Worm (Caenorhabditis elegans): ENCODE results near the gene osm-10.

Gene osm-10

DNA sequence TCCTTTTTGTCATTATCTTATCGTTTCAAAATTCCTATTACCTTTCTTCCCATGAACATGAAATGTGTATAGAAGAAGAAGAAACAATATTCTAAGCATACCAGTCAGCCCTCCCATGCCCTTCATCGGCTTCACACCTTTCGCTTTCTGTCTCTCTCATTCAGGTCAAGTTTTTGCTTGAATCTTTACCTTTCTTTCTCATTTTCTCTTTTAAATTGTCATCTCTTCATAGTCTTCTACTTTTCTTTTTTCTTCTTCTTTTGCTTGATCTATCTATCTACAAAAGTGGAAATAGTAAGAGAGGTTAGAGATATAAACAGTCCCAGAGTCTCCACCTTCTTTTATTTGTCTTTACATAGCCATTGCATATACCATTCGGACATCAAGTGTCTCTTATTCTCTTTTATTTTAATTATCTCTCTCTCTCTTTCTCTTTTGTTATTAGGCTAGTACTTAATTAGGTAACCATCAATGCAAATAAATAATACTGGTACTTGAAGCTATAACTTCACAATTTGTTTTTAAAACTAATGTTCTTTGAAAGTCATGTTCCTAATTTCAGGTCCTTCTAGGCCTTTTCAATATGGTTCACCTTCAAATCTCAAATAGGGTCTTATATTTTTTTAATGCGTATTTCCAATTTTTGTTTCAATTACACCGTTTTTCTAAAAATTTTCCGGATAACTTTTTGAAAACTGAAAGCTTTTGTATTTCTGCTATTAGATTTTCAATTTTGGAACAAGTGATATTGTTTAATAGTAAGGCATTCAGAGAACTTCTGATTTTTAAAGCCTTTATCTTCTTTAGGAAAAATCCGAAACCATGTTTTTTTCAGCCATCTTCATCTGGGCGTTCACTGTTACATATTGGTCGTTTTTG, 41.5 kb upstream of the osm-10 start, which contains the start of gene dpy-31 (continued):
- TF ChIP-seq set-16 (GFP tag; IDR thresholded peaks at IDR 0.05) = no peak

DNA sequence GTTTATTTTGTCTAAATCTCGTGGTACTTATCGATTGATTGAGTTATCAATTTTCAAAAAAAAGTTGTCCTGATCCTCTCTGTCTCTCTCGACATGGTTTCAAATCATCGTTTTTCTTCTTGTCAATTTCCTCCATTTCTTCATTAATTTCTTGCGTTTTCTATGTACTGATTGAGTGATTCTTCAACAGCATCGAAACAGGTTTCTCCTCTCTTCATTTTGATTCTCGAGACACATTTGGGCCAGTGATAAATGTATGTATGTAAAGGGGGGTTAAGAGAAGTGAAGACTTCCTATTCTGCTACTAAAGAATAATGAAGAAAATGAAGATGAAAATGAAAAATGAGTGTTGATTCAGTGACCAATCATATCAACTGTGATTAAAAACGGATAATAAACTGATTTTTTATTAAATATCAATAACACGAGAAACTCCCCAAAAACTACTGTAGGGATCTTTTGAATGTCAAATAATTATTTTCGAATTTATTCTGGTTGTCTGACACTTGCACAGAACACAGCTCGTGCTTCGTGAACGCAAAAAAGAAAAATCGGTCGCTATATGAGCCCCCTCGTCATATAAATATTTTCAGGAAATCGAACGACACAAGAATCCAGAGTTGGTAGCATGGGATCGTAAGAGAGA, 39.8 kb upstream of the osm-10 start:
- no peak for TF ChIP-seq Y75B8A.6 (GFP tag; IDR thresholded peaks at IDR 0.05)
- no peak for TF ChIP-seq nhr-25 (tag; optimal IDR thresholded peaks at IDR 0.05; ENCODE audit: borderline replicate concordance, insufficient read depth)
- TF ChIP-seq nhr-77 (tag; optimal IDR thresholded peaks at IDR 0.05) = no peak
- no peak for TF ChIP-seq spr-3 (GFP tag; optimal IDR thresholded peaks at IDR 0.05)
- peak in 1 of 2 experiments; percentile 50 for TF ChIP-seq mdl-1 (tag; optimal IDR thresholded peaks at IDR 0.05)
- TF ChIP-seq zag-1 (tag; optimal IDR thresholded peaks at IDR 0.05) = no peak
- no peak for TF ChIP-seq tag-97 (GFP tag; IDR thresholded peaks at IDR 0.05)
- no peak for TF ChIP-seq daf-19 (GFP tag; conservative IDR thresholded peaks at IDR 0.05)
- peak; percentile 7 for TF ChIP-seq dpl-1 (GFP tag; optimal IDR thresholded peaks at IDR 0.05)
- peak; percentile 66 for TF ChIP-seq nhr-28 (tag; optimal IDR thresholded peaks at IDR 0.05)
- TF ChIP-seq ama-1 (optimal IDR thresholded peaks at IDR 0.05) = no peak
- no peak for TF ChIP-seq lin-1 (GFP tag; IDR thresholded peaks at IDR 0.05)
- TF ChIP-seq dve-1 (tag; optimal IDR thresholded peaks at IDR 0.05; ENCODE audit: insufficient read depth) = no peak
- no peak for TF ChIP-seq ces-1 (GFP tag; optimal IDR thresholded peaks at IDR 0.05)
- no peak for TF ChIP-seq madf-5 (GFP tag; IDR thresholded peaks at IDR 0.05)
- no peak for TF ChIP-seq nhr-10 (tag; optimal IDR thresholded peaks at IDR 0.05)
- TF ChIP-seq unc-39 (tag; optimal IDR thresholded peaks at IDR 0.05) = no peak
- no peak for TF ChIP-seq spr-1 (tag; optimal IDR thresholded peaks at IDR 0.05)
- TF ChIP-seq rbr-2 (tag; optimal IDR thresholded peaks at IDR 0.05) = no peak
- no peak for TF ChIP-seq nhr-237 (tag; optimal IDR thresholded peaks at IDR 0.05)
- peak; percentile 37 for TF ChIP-seq mxl-3 (GFP tag; optimal IDR thresholded peaks at IDR 0.05)
- no peak for TF ChIP-seq skn-1 (tag; optimal IDR thresholded peaks at IDR 0.05)
- TF ChIP-seq daf-8 (GFP tag; IDR thresholded peaks at IDR 0.05) = no peak
- TF ChIP-seq nhr-102 (tag; optimal IDR thresholded peaks at IDR 0.05) = no peak
- no peak for TF ChIP-seq zfp-3 (GFP tag; conservative IDR thresholded peaks at IDR 0.05)
- TF ChIP-seq mdt-29 (GFP tag; IDR thresholded peaks at IDR 0.05) = no peak
- no peak for TF ChIP-seq vab-7 (GFP tag; IDR thresholded peaks at IDR 0.05)
- no peak for TF ChIP-seq attf-4 (tag; optimal IDR thresholded peaks at IDR 0.05)
- TF ChIP-seq nhr-11 (tag; optimal IDR thresholded peaks at IDR 0.05) = no peak
- TF ChIP-seq unc-130 (GFP tag; optimal IDR thresholded peaks at IDR 0.05) = no peak
- peak in 1 of 2 experiments; percentile 49 for TF ChIP-seq lsy-2 (tag; optimal IDR thresholded peaks at IDR 0.05)
- TF ChIP-seq cey-2 (tag; optimal IDR thresholded peaks at IDR 0.05; ENCODE audit: borderline replicate concordance, insufficient read depth) = peak; percentile 73
- TF ChIP-seq lir-3 (tag; optimal IDR thresholded peaks at IDR 0.05) = no peak
- no peak for TF ChIP-seq dmd-9 (GFP tag; IDR thresholded peaks at IDR 0.05)
- TF ChIP-seq F49E8.2 (tag; optimal IDR thresholded peaks at IDR 0.05; ENCODE audit: borderline replicate concordance) = no peak
- no peak for TF ChIP-seq hmg-1.1 (GFP tag; IDR thresholded peaks at IDR 0.05)
- TF ChIP-seq mep-1 (tag; optimal IDR thresholded peaks at IDR 0.05) = no peak
- TF ChIP-seq lim-7 (GFP tag; IDR thresholded peaks at IDR 0.05) = no peak
- TF ChIP-seq zfp-2 (tag; optimal IDR thresholded peaks at IDR 0.05) = no peak
- TF ChIP-seq ztf-7 (tag; optimal IDR thresholded peaks at IDR 0.05) = no peak
- peak; percentile 35 for TF ChIP-seq hlh-11 (tag; optimal IDR thresholded peaks at IDR 0.05)
- TF ChIP-seq hlh-30 (tag; optimal IDR thresholded peaks at IDR 0.05; ENCODE audit: insufficient read depth) = peak; percentile 17
- no peak for TF ChIP-seq sdz-12 (GFP tag; optimal IDR thresholded peaks at IDR 0.05)
- TF ChIP-seq ZK546.5 (tag; optimal IDR thresholded peaks at IDR 0.05) = no peak
- TF ChIP-seq R02D3.7 (tag; optimal IDR thresholded peaks at IDR 0.05) = no peak
- TF ChIP-seq lin-15B (tag; optimal IDR thresholded peaks at IDR 0.05) = no peak

Data from whole organism, L4 larva.